Fruit fly (Drosophila melanogaster) Kc167 (cell line): ENCODE data around the gene CG5810.

Source experiments
- Myc ChIP-seq: fragments of >200 bp; optimal IDR thresholded peaks from 2 replicates; lab custom pipeline; 2017; ENCODE audit warnings: missing external identifiers
- Sin3A ChIP-seq: fragments of >200 bp; optimal IDR thresholded peaks from 2 replicates; lab custom pipeline; 2018; ENCODE audit warnings: missing external identifiers
- psq ChIP-seq: fragments of >200 bp; optimal IDR thresholded peaks from 2 replicates; lab custom pipeline; 2017; ENCODE audit warnings: missing external identifiers

DNA sequence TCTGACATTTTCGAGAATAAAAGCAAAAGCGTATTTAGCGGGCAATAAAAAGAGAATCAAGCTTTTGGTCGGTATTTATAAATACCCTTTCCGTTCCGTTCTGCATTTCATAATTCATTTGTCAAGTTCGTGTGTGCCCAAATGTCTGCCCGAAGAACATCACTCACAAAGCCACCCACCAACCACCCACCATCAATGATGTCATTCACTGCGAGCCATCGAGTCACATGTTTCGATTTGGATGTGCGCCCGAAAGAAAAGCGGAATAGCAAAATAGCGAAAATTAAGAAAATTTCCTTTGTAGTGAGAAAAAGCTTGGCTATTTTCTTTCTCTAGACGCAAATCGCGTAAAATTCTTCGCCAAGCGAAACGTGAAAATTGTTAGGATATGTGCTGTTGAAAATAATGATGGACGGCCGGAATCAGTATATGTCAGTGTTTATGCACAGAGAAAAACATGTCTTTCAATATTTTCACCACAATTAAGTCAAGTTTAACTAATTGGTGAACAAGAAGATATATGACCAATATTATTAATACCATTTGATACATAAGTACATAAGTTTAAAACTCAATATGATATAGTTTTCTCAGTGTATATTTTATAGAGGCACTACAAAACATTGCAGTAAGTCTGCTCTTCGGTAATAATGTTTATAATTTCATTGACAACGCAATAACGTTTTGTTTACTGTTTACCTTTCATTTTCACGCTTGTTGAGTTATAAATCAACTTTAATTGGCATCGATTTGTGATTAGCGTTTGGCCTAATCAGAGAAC lies 12.3 kb upstream of the CG5810 start:
- TF ChIP-seq psq (lab: Kevin White, UChicago) (no peak), Myc (lab: Kevin White, UChicago) (no peak), Sin3A (lab: Kevin White, UChicago) (no peak)
